Worm (Caenorhabditis elegans) whole organism, L4/young adult: ENCODE data around the gene natc-1.

Source experiments
- W03F9.2 ChIP-seq: fragments of 150-350 bp; optimal IDR thresholded peaks from 2 replicates; lab custom pipeline; 2014; ENCODE audit warnings: missing biosample characterization, missing genetic modification characterization
- dao-5 ChIP-seq: sonication (generic microtip); optimal IDR thresholded peaks from 2 replicates; lab custom pipeline; 2016; ENCODE audit warnings: missing genotype, missing genetic modification characterization, moderate library complexity, missing compliant biosample characterization
- him-1 ChIP-seq: sonication (generic microtip); optimal IDR thresholded peaks from 2 replicates; lab custom pipeline; 2016; ENCODE audit warnings: missing genotype, missing genetic modification reagents, missing genetic modification characterization, missing compliant biosample characterization

- TF ChIP-seq W03F9.2 (tag; lab: Kevin White, UChicago) (no peak), him-1 (tag; lab: Kevin White, UChicago) (no peak), dao-5 (tag; lab: Kevin White, UChicago) (no peak)
Observed at ce11 chrV:8460800-8461199, 1.4 kb upstream of the natc-1 start.
